Worm (Caenorhabditis elegans): ENCODE data around the gene F28B12.1.

Gene F28B12.1

ce11 chrII:5936009-5936408 lies 6.7 kb upstream of the F28B12.1 start:
- TF ChIP-seq crh-2 (tag; optimal IDR thresholded peaks at IDR 0.05) (peak; percentile 97), ztf-1 (GFP tag; conservative IDR thresholded peaks at IDR 0.05) (no peak), aly-2 (tag; optimal IDR thresholded peaks at IDR 0.05) (no peak), ceh-82 (tag; optimal IDR thresholded peaks at IDR 0.05) (no peak), sma-3 (GFP tag; optimal IDR thresholded peaks at IDR 0.05) (peak; percentile 20), skn-1 (tag; optimal IDR thresholded peaks at IDR 0.05) (no peak), nhr-129 (tag; optimal IDR thresholded peaks at IDR 0.05) (no peak), sma-9 (GFP tag; optimal IDR thresholded peaks at IDR 0.05) (peak; percentile 61), sma-9 (tag; optimal IDR thresholded peaks at IDR 0.05) (no peak), lsy-2 (tag; optimal IDR thresholded peaks at IDR 0.05) (no peak), nhr-12 (tag; optimal IDR thresholded peaks at IDR 0.05) (no peak), lin-39 (tag; optimal IDR thresholded peaks at IDR 0.05) (no peak), peb-1 (tag; optimal IDR thresholded peaks at IDR 0.05) (no peak), fos-1 (tag; optimal IDR thresholded peaks at IDR 0.05) (peak; percentile 69), ama-1 (optimal IDR thresholded peaks at IDR 0.05) (no peak), ztf-11 (tag; optimal IDR thresholded peaks at IDR 0.05) (no peak), gmeb-1 (tag; optimal IDR thresholded peaks at IDR 0.05) (peak; percentile 48), alr-1 (tag; optimal IDR thresholded peaks at IDR 0.05) (no peak)

- TF ChIP-seq sma-3 (GFP tag; optimal IDR thresholded peaks at IDR 0.05): peak; percentile 10
- TF ChIP-seq nhr-77 (tag; optimal IDR thresholded peaks at IDR 0.05): no peak
- no peak for TF ChIP-seq nhr-237 (tag; optimal IDR thresholded peaks at IDR 0.05)
- TF ChIP-seq nhr-12 (tag; optimal IDR thresholded peaks at IDR 0.05): no peak
- TF ChIP-seq nhr-129 (tag; optimal IDR thresholded peaks at IDR 0.05): no peak
- no peak for TF ChIP-seq ZK546.5 (tag; optimal IDR thresholded peaks at IDR 0.05)
Observed at ce11 chrII:5940815-5941214, 1.9 kb upstream of the F28B12.1 start, which contains the start of gene F28B12.6. TSS of gene F28B12.6 (plus strand) at chrII:5940863.

- no peak for TF ChIP-seq mdl-1 (tag; optimal IDR thresholded peaks at IDR 0.05)
- no peak for TF ChIP-seq ztf-4 (tag; optimal IDR thresholded peaks at IDR 0.05)
- no peak for TF ChIP-seq gmeb-1 (tag; optimal IDR thresholded peaks at IDR 0.05)
- no peak for TF ChIP-seq lin-39 (tag; optimal IDR thresholded peaks at IDR 0.05)
- no peak for TF ChIP-seq ceh-82 (tag; optimal IDR thresholded peaks at IDR 0.05)
- TF ChIP-seq mab-5 (tag; optimal IDR thresholded peaks at IDR 0.05): no peak
- TF ChIP-seq nhr-23 (tag; optimal IDR thresholded peaks at IDR 0.05): no peak
- no peak for TF ChIP-seq sma-3 (GFP tag; optimal IDR thresholded peaks at IDR 0.05)
- no peak for TF ChIP-seq elt-1 (tag; optimal IDR thresholded peaks at IDR 0.05)
- no peak for TF ChIP-seq crh-2 (tag; optimal IDR thresholded peaks at IDR 0.05)
- no peak for TF ChIP-seq ama-1 (optimal IDR thresholded peaks at IDR 0.05)
- no peak for TF ChIP-seq nhr-12 (tag; optimal IDR thresholded peaks at IDR 0.05)
- TF ChIP-seq elt-3 (tag; optimal IDR thresholded peaks at IDR 0.05): no peak
- no peak for TF ChIP-seq unc-55 (GFP tag; optimal IDR thresholded peaks at IDR 0.05)
- TF ChIP-seq fos-1 (tag; optimal IDR thresholded peaks at IDR 0.05): no peak
- TF ChIP-seq C34F6.9 (tag; optimal IDR thresholded peaks at IDR 0.05): no peak
- TF ChIP-seq unc-62 (GFP tag; optimal IDR thresholded peaks at IDR 0.05): no peak
Observed at ce11 chrII:5944268-5944667, 1.5 kb downstream of the F28B12.1 start, which contains the start of gene B0034.2. TSS of gene B0034.2 (minus strand) at chrII:5944368.

ce11 chrII:5945818-5946217 lies 3.1 kb downstream of the F28B12.1 start:
- no peak for TF ChIP-seq nhr-12 (tag; optimal IDR thresholded peaks at IDR 0.05)
- TF ChIP-seq nhr-6 (tag; optimal IDR thresholded peaks at IDR 0.05): no peak
- no peak for TF ChIP-seq ceh-82 (tag; optimal IDR thresholded peaks at IDR 0.05)
- no peak for TF ChIP-seq Y55F3AM.14 (GFP tag; optimal IDR thresholded peaks at IDR 0.05)
- no peak for TF ChIP-seq alr-1 (tag; optimal IDR thresholded peaks at IDR 0.05)
- TF ChIP-seq peb-1 (tag; optimal IDR thresholded peaks at IDR 0.05): no peak
- no peak for TF ChIP-seq zag-1 (tag; optimal IDR thresholded peaks at IDR 0.05)
- TF ChIP-seq gmeb-1 (tag; optimal IDR thresholded peaks at IDR 0.05): no peak
- TF ChIP-seq sma-3 (GFP tag; optimal IDR thresholded peaks at IDR 0.05): no peak
- TF ChIP-seq nhr-10 (tag; optimal IDR thresholded peaks at IDR 0.05): no peak
- TF ChIP-seq sma-9 (GFP tag; optimal IDR thresholded peaks at IDR 0.05): no peak
- TF ChIP-seq sma-9 (tag; optimal IDR thresholded peaks at IDR 0.05): no peak
- TF ChIP-seq lin-13 (GFP tag; optimal IDR thresholded peaks at IDR 0.05): no peak
- TF ChIP-seq lin-11 (tag; optimal IDR thresholded peaks at IDR 0.05): no peak
- TF ChIP-seq ceh-16 (tag; optimal IDR thresholded peaks at IDR 0.05): no peak
- no peak for TF ChIP-seq dmd-4 (tag; optimal IDR thresholded peaks at IDR 0.05)

Data from whole organism, L2 larva.